Fruit fly (Drosophila melanogaster) whole organism, pupa: ENCODE data around the gene Sidpn.

Experiments
- CG12605 ChIP-seq: fragments of 200-800 bp; sonication (Bioruptor generic); IDR thresholded peaks from 2 replicates; pipeline ENCODE4 v1.3.6; 2022; ENCODE audit warnings: missing biosample characterization, missing genetic modification characterization
- CG14655 ChIP-seq: fragments of 200-800 bp; sonication (Bioruptor generic); optimal IDR thresholded peaks from 3 replicates; lab custom pipeline; 2017; ENCODE audit warnings: mild to moderate bottlenecking, missing biosample characterization, missing genetic modification reagents, missing genetic modification characterization
- CG15710 ChIP-seq: fragments of 200-800 bp; sonication (Bioruptor generic); optimal IDR thresholded peaks from 2 replicates; lab custom pipeline; 2018; ENCODE audit warnings: missing biosample characterization, mild to moderate bottlenecking, missing genetic modification characterization, moderate library complexity
- CG17806 ChIP-seq: fragments of 200-800 bp; sonication (Bioruptor generic); optimal IDR thresholded peaks from 2 replicates; lab custom pipeline; 2018; ENCODE audit warnings: missing biosample characterization, mild to moderate bottlenecking, missing genetic modification characterization, moderate library complexity
- CG32121 ChIP-seq: fragments of 200-800 bp; sonication (Bioruptor generic); IDR thresholded peaks from 2 replicates; pipeline ENCODE4 v1.3.6; 2022; ENCODE audit warnings: missing biosample characterization, missing genetic modification characterization
- CG8301 ChIP-seq: fragments of 200-800 bp; sonication (Bioruptor generic); optimal IDR thresholded peaks from 2 replicates; lab custom pipeline; 2018; ENCODE audit warnings: missing biosample characterization, mild to moderate bottlenecking, missing genetic modification characterization
- D1 ChIP-seq: fragments of 200-800 bp; sonication (Bioruptor generic); optimal IDR thresholded peaks from 2 replicates; lab custom pipeline; 2018; ENCODE audit warnings: missing biosample characterization, mild to moderate bottlenecking, missing genetic modification characterization, moderate library complexity
- EcR ChIP-seq: fragments of 200-800 bp; sonication (Bioruptor generic); optimal IDR thresholded peaks from 3 replicates; lab custom pipeline; 2019; ENCODE audit warnings: missing biosample characterization, missing genetic modification characterization, mild to moderate bottlenecking, moderate library complexity, missing genetic modification reagents
- Ets98B ChIP-seq: fragments of 200-800 bp; sonication (Bioruptor generic); IDR thresholded peaks from 2 replicates; pipeline ENCODE4 v1.3.6; 2022; ENCODE audit warnings: missing biosample characterization, missing genetic modification characterization
- Pif1A ChIP-seq: fragments of 200-800 bp; sonication (Bioruptor generic); optimal IDR thresholded peaks from 3 replicates; lab custom pipeline; 2016; ENCODE audit warnings: missing biosample characterization, missing genetic modification characterization
- fd96Ca ChIP-seq: fragments of 200-800 bp; sonication (Bioruptor generic); IDR thresholded peaks from 3 replicates; pipeline ENCODE4 v1.3.6; 2022; ENCODE audit warnings: missing biosample characterization, missing genetic modification characterization
- gl ChIP-seq: fragments of 200-800 bp; sonication (Bioruptor generic); optimal IDR thresholded peaks from 2 replicates; lab custom pipeline; 2018; ENCODE audit warnings: missing biosample characterization, mild to moderate bottlenecking, missing genetic modification characterization
- rn ChIP-seq: fragments of 200-800 bp; sonication (Bioruptor generic); IDR thresholded peaks from 2 replicates; pipeline ENCODE4 v1.3.6; 2022; ENCODE audit warnings: missing biosample characterization, missing genetic modification characterization

dm6 chr2L:19015628-19016027 is 11.9 kb upstream of the Sidpn start:
- TF ChIP-seq EcR (GFP tag; lab: Kevin White, UChicago) = no peak
- no peak for TF ChIP-seq Pif1A (GFP tag; lab: Kevin White, UChicago)
- no peak for TF ChIP-seq rn
- TF ChIP-seq D1 = no peak
- TF ChIP-seq CG32121 (GFP tag; lab: Robert Waterston, UW) = no peak
- TF ChIP-seq CG15710 = no peak
- no peak for TF ChIP-seq CG14655
- no peak for TF ChIP-seq fd96Ca
- no peak for TF ChIP-seq CG8301 (tag; lab: Kevin White, UChicago)
- no peak for TF ChIP-seq Ets98B (GFP tag; lab: Robert Waterston, UW)
- TF ChIP-seq gl (tag; lab: Kevin White, UChicago) = no peak
- TF ChIP-seq CG17806 = no peak
- no peak for TF ChIP-seq CG12605
